Worm (Caenorhabditis elegans) whole organism, L1 larva: ENCODE results near the gene F56C3.4.

Source experiments
- aly-2 ChIP-seq: fragments of 150-350 bp; optimal IDR thresholded peaks from 2 replicates; lab custom pipeline; 2014; ENCODE audit warnings: missing biosample characterization, missing genetic modification characterization
- ama-1 ChIP-seq: fragments of 150-350 bp; optimal IDR thresholded peaks from 2 replicates; lab custom pipeline; 2014
- fos-1 ChIP-seq: fragments of 150-350 bp; optimal IDR thresholded peaks from 2 replicates; lab custom pipeline; 2014; ENCODE audit warnings: missing biosample characterization, missing genetic modification characterization
- lin-13 ChIP-seq: fragments of 150-350 bp; optimal IDR thresholded peaks from 2 replicates; lab custom pipeline; 2014; ENCODE audit warnings: missing biosample characterization, missing genetic modification reagents, missing genetic modification characterization
- lsy-2 ChIP-seq, 2 experiments: fragments of 150-350 bp; optimal IDR thresholded peaks; 2 replicates each; lab custom pipeline; 2014; ENCODE audit warnings: missing biosample characterization in 2 of 2, missing genetic modification characterization in 2 of 2
- mdl-1 ChIP-seq, 2 experiments: fragments of 150-350 bp; optimal IDR thresholded peaks; 2 replicates each; lab custom pipeline; 2014 to 2017; ENCODE audit warnings: missing biosample characterization in 2 of 2, missing genetic modification characterization in 2 of 2, inconsistent platforms in 1 of 2
- mep-1 ChIP-seq: fragments of 150-350 bp; optimal IDR thresholded peaks from 2 replicates; lab custom pipeline; 2014; ENCODE audit warnings: missing biosample characterization, missing genetic modification characterization
- nhr-12 ChIP-seq: sonication (generic microtip); optimal IDR thresholded peaks from 2 replicates; lab custom pipeline; 2017; ENCODE audit warnings: missing biosample characterization, missing genetic modification characterization
- nhr-28 ChIP-seq: fragments of 150-350 bp; optimal IDR thresholded peaks from 2 replicates; lab custom pipeline; 2014; ENCODE audit warnings: missing biosample characterization, missing genetic modification characterization
- unc-130 ChIP-seq: fragments of 150-350 bp; optimal IDR thresholded peaks from 2 replicates; lab custom pipeline; 2017; ENCODE audit warnings: missing biosample characterization, missing genetic modification characterization, inconsistent platforms
- xbp-1 ChIP-seq: sonication (generic microtip); optimal IDR thresholded peaks from 2 replicates; lab custom pipeline; 2016; ENCODE audit warnings: missing genetic modification characterization, missing compliant biosample characterization

DNA sequence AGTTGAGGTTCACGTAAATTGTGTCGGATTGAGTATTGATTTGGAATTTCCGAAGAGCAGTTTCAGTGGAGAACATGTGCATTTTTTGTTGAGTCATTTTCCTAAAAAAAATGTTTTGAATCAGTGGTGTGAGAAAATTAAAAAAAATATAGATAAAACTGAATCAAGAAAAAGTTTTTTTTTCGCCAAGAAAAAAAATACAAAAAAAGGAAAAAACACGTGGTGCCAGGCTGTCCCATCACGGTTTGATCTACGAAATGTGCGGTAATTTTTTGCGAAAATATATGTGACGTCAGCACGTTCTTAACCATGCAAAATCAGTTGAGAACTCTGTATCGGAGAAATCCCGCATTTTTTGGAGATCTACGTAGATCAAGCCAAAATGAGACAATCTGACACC, 33.4 kb upstream of the F56C3.4 start, which contains the start of gene F56C3.9:
- TF ChIP-seq fos-1 (tag; lab: Kevin White, UChicago) (no peak), ama-1 (lab: Kevin White, UChicago) (no peak), mdl-1 (tag; optimal IDR thresholded peaks at IDR 0.05; lab: Kevin White, UChicago) (no peak), xbp-1 (tag; lab: Kevin White, UChicago) (no peak), unc-130 (tag; lab: Kevin White, UChicago) (no peak), lsy-2 (tag; optimal IDR thresholded peaks at IDR 0.05; lab: Kevin White, UChicago) (no peak), aly-2 (no peak), nhr-12 (tag; lab: Kevin White, UChicago) (no peak), nhr-28 (tag; lab: Kevin White, UChicago) (no peak), mep-1 (tag; lab: Kevin White, UChicago) (no peak), lin-13 (GFP tag; lab: Kevin White, UChicago) (no peak)
